Fruit fly (Drosophila melanogaster): ENCODE data around the gene CG13950.
A peak's percentile ranks its signal among the peaks of the same experiment; 100 is the strongest.

Gene CG13950

DNA sequence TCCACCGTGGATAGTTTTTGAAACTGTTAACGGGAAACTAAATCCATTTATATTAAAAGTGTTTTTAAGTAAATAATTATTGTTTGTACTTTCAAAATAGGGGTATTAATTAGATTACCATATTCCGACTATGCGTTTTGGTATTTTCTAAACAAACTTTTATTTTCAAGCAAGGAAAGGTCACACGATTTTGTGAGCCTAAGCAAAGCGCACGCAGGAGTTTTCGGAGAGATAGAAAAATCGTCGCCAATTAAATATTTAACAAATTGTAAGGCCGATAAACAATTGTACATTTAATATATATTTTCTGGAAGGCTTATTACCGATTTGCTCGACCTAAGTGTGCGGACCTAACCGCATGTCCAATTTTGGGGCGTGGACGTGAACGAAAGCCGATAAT, 10.3 kb downstream of the CG13950 start, which contains the start of gene PNUTS (continued):
- TF ChIP-seq onecut (GFP tag; IDR thresholded peaks at IDR 0.05) (no peak), CG18599 (GFP tag; optimal IDR thresholded peaks at IDR 0.05) (no peak), Gsc (GFP tag; IDR thresholded peaks at IDR 0.05) (no peak), CG16863 (GFP tag; optimal IDR thresholded peaks at IDR 0.05) (no peak), NFAT (GFP tag; IDR thresholded peaks at IDR 0.05) (no peak), CG9797 (GFP tag; optimal IDR thresholded peaks at IDR 0.05) (peak; percentile 6), CG2199 (GFP tag; IDR thresholded peaks at IDR 0.05) (no peak), CG16815 (GFP tag; optimal IDR thresholded peaks at IDR 0.05) (no peak), prd (optimal IDR thresholded peaks at IDR 0.05) (no peak), prd (GFP tag; IDR thresholded peaks at IDR 0.05) (no peak), run (tag; optimal IDR thresholded peaks at IDR 0.05) (no peak), CG7928 (GFP tag; optimal IDR thresholded peaks at IDR 0.05) (no peak), mirr (GFP tag; optimal IDR thresholded peaks at IDR 0.05) (no peak), D (optimal IDR thresholded peaks at IDR 0.05) (no peak), D (GFP tag; optimal IDR thresholded peaks at IDR 0.05) (no peak), Kr (GFP tag; optimal IDR thresholded peaks at IDR 0.05) (no peak), pum (GFP tag; optimal IDR thresholded peaks at IDR 0.05) (no peak), CG12219 (GFP tag; optimal IDR thresholded peaks at IDR 0.05) (no peak), CG6765 (GFP tag; optimal IDR thresholded peaks at IDR 0.05) (no peak), CG9215 (GFP tag; IDR thresholded peaks at IDR 0.05) (no peak), chm (GFP tag; IDR thresholded peaks at IDR 0.05) (peak; percentile 43; the same call in 1 of the 2 replicates), HLH54F (GFP tag; optimal IDR thresholded peaks at IDR 0.05) (no peak), CG3726 (GFP tag; IDR thresholded peaks at IDR 0.05) (no peak), Fer1 (GFP tag; optimal IDR thresholded peaks at IDR 0.05) (no peak), sens (GFP tag) (peak; percentile 28), CG8359 (GFP tag; optimal IDR thresholded peaks at IDR 0.05; ENCODE audit: borderline replicate concordance) (no peak), Fer2 (tag; optimal IDR thresholded peaks at IDR 0.05) (no peak), MTF-1 (GFP tag; optimal IDR thresholded peaks at IDR 0.05; ENCODE audit: borderline replicate concordance) (peak; percentile 3), CG7271 (tag; optimal IDR thresholded peaks at IDR 0.05) (no peak), sug (tag; optimal IDR thresholded peaks at IDR 0.05) (no peak), vnd (GFP tag; IDR thresholded peaks at IDR 0.05; ENCODE audit: partially characterized antibody) (no peak), unc-4 (GFP tag; IDR thresholded peaks at IDR 0.05; ENCODE audit: partially characterized antibody) (no peak), CG5953 (GFP tag; IDR thresholded peaks at IDR 0.05) (no peak), emc (GFP tag; optimal IDR thresholded peaks at IDR 0.05) (no peak), gcm (GFP tag; optimal IDR thresholded peaks at IDR 0.05) (no peak), gem (tag; optimal IDR thresholded peaks at IDR 0.05) (no peak)

DNA sequence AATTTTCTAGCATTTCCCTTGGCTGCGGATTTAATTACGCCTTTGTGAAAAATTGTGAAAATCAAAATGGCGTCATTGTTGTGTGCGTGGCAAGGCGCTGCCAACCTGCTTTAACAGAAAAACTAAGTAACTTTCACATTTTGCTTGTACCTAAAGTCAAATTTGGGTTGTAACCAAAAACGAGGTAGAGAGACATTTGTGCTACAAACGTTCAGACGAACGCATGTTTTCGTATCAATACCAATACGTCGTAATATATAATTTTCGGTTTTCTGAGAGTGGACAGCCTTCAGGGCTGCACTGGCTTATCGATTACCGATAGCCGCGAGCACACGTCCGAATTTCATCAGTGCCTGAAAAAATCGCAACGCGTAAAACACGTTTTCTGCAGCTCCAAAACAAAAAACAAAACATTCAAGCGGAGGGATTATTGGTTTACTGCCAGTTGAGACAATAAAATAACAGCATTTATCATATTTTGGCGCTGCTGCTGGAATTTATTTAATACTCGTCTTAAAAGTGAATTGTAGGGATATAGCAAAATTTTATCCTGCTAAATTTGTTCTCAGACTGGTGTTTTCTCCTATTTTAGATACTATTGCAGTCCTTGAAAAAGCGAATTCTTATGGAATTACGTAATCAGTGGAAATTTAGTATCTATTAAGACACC, 10.9 kb downstream of the CG13950 start:
- TF ChIP-seq salm (tag; optimal IDR thresholded peaks at IDR 0.05) (peak; percentile 12), CG4328 (GFP tag; optimal IDR thresholded peaks at IDR 0.05) (peak; percentile 58), luna (GFP tag; optimal IDR thresholded peaks at IDR 0.05) (peak; percentile 76), Gug (GFP tag; IDR thresholded peaks at IDR 0.05) (peak; percentile 71), Abd-B (GFP tag; optimal IDR thresholded peaks at IDR 0.05) (peak; percentile 51), Ets65A (GFP tag) (peak; percentile 94), bab2 (GFP tag; optimal IDR thresholded peaks at IDR 0.05) (peak; percentile 79), rib (GFP tag; IDR thresholded peaks at IDR 0.05) (peak; percentile 48; the same call in 1 of the 2 replicates), CG2875 (GFP tag; optimal IDR thresholded peaks at IDR 0.05) (peak; percentile 27), Med (GFP tag) (peak; percentile 97), BtbVII (GFP tag; optimal IDR thresholded peaks at IDR 0.05) (peak; percentile 67), lov (optimal IDR thresholded peaks at IDR 0.05) (no peak), lov (GFP tag; IDR thresholded peaks at IDR 0.05) (0 out of 3 replicates have a peak, but pooled peaks have one; percentile 58), Xrp1 (GFP tag; IDR thresholded peaks at IDR 0.05) (peak; percentile 77), CG13775 (GFP tag; optimal IDR thresholded peaks at IDR 0.05) (peak; percentile 69), ato (GFP tag; IDR thresholded peaks at IDR 0.05; ENCODE audit: partially characterized antibody) (no peak), CG1529 (GFP tag; optimal IDR thresholded peaks at IDR 0.05) (peak; percentile 36)

Data from whole organism, embryonic.